Worm (Caenorhabditis elegans) whole organism, L4 larva: ENCODE results near the gene pdhb-1.
A peak's percentile ranks its signal among the peaks of the same experiment; 100 is the strongest.

ENCODE experiments used
- F10B5.3 ChIP-seq: sonication (generic microtip); optimal IDR thresholded peaks from 2 replicates; lab custom pipeline; 2016; ENCODE audit warnings: mild to moderate bottlenecking, missing genetic modification characterization, missing compliant biosample characterization
- F44E2.7 ChIP-seq: fragments of 200-800 bp; sonication (Bioruptor generic); IDR thresholded peaks from 2 replicates; pipeline ENCODE4 v2.1.2; 2022; ENCODE audit warnings: missing genetic modification characterization, missing compliant biosample characterization
- T20F7.1 ChIP-seq: fragments of 200-800 bp; sonication (Bioruptor generic); optimal IDR thresholded peaks from 2 replicates; lab custom pipeline; 2018; ENCODE audit warnings: mild to moderate bottlenecking, missing genetic modification characterization, missing compliant biosample characterization
- T26A8.4 ChIP-seq: fragments of 200-800 bp; sonication (Bioruptor generic); IDR thresholded peaks from 2 replicates; pipeline ENCODE4 v1.3.6; 2022; ENCODE audit warnings: missing genetic modification characterization, missing compliant biosample characterization
- Y105C5A.15 ChIP-seq: fragments of 200-800 bp; sonication (Bioruptor generic); IDR thresholded peaks from 2 replicates; pipeline ENCODE4 v1.3.6; 2022; ENCODE audit warnings: missing genetic modification characterization, missing compliant biosample characterization
- Y48G9A.11 ChIP-seq: fragments of 200-800 bp; sonication (Bioruptor generic); IDR thresholded peaks from 2 replicates; pipeline ENCODE4 v1.3.6; 2022; ENCODE audit warnings: missing genetic modification reagents, missing genetic modification characterization, missing compliant biosample characterization
- Y5F2A.4 ChIP-seq: fragments of 200-800 bp; sonication (Bioruptor generic); optimal IDR thresholded peaks from 2 replicates; lab custom pipeline; 2018; ENCODE audit warnings: mild to moderate bottlenecking, missing genetic modification characterization, missing compliant biosample characterization
- Y75B8A.6 ChIP-seq: fragments of 200-800 bp; sonication (Bioruptor generic); IDR thresholded peaks from 2 replicates; pipeline ENCODE4 v1.3.6; 2022; ENCODE audit warnings: missing genetic modification reagents, missing genetic modification characterization, missing compliant biosample characterization
- aha-1 ChIP-seq: fragments of 150-350 bp; peaks from one replicate; lab custom pipeline; 2014; ENCODE audit warnings: missing biosample characterization, missing genetic modification characterization
- attf-4 ChIP-seq: sonication (generic microtip); optimal IDR thresholded peaks from 3 replicates; lab custom pipeline; 2017; ENCODE audit warnings: missing biosample characterization, missing genetic modification characterization
- ceh-28 ChIP-seq: fragments of 150-350 bp; optimal IDR thresholded peaks from 2 replicates; lab custom pipeline; 2014; ENCODE audit warnings: missing biosample characterization, missing genetic modification reagents, missing genetic modification characterization
- ceh-32 ChIP-seq: sonication (generic microtip); optimal IDR thresholded peaks from 2 replicates; lab custom pipeline; 2016; ENCODE audit warnings: mild to moderate bottlenecking, missing genetic modification characterization, missing compliant biosample characterization; ENCODE audit not compliant: poor library complexity
- ceh-62 ChIP-seq: sonication (generic microtip); optimal IDR thresholded peaks from 2 replicates; lab custom pipeline; 2017; ENCODE audit warnings: missing biosample characterization, missing genetic modification characterization
- ceh-82 ChIP-seq: sonication (generic microtip); optimal IDR thresholded peaks from 2 replicates; lab custom pipeline; 2017; ENCODE audit warnings: missing biosample characterization, missing genetic modification characterization
- ces-1 ChIP-seq: fragments of 150-350 bp; sonication (generic microtip); optimal IDR thresholded peaks from 4 replicates; lab custom pipeline; 2014; ENCODE audit warnings: missing biosample characterization, missing genetic modification reagents, missing genetic modification characterization
- daf-12 ChIP-seq: fragments of 150-350 bp; optimal IDR thresholded peaks from 2 replicates; lab custom pipeline; 2014; ENCODE audit warnings: missing biosample characterization, missing genetic modification reagents, missing genetic modification characterization
- daf-19 ChIP-seq: fragments of 200-800 bp; sonication (Bioruptor generic); conservative IDR thresholded peaks from 2 replicates; pipeline ENCODE4 v1.3.6; 2022; ENCODE audit warnings: missing genetic modification characterization, missing compliant biosample characterization
- daf-8 ChIP-seq: fragments of 200-800 bp; sonication (Bioruptor generic); IDR thresholded peaks from 2 replicates; pipeline ENCODE4 v1.3.6; 2022; ENCODE audit warnings: missing genetic modification characterization, missing compliant biosample characterization
- dpl-1 ChIP-seq: fragments of 150-350 bp; optimal IDR thresholded peaks from 2 replicates; lab custom pipeline; 2014; ENCODE audit warnings: missing biosample characterization, missing genetic modification reagents, missing genetic modification characterization
- duxl-1 ChIP-seq: sonication (generic microtip); optimal IDR thresholded peaks from 2 replicates; lab custom pipeline; 2016; ENCODE audit warnings: mild to moderate bottlenecking, missing genetic modification characterization, moderate library complexity, missing compliant biosample characterization; ENCODE audit not compliant: poor library complexity
- fkh-10 ChIP-seq: fragments of 150-350 bp; optimal IDR thresholded peaks from 2 replicates; lab custom pipeline; 2014; ENCODE audit warnings: missing biosample characterization, missing genetic modification reagents, missing genetic modification characterization
- fos-1 ChIP-seq: fragments of 150-350 bp; optimal IDR thresholded peaks from 2 replicates; lab custom pipeline; 2014; ENCODE audit warnings: missing biosample characterization, missing genetic modification characterization
- hif-1 ChIP-seq, 2 experiments: sonication (generic microtip); optimal IDR thresholded peaks; 2 replicates each; lab custom pipeline; 2016 to 2017; ENCODE audit warnings: missing compliant biosample characterization in 2 of 2, missing genetic modification characterization in 2 of 2, missing genetic modification reagents in 2 of 2, missing genotype in 2 of 2, mild to moderate bottlenecking in 1 of 2
- hlh-30 ChIP-seq: sonication (generic microtip); optimal IDR thresholded peaks from 2 replicates; lab custom pipeline; 2017; ENCODE audit warnings: antibody characterized with exemption, mild to moderate bottlenecking, missing genetic modification characterization, missing compliant biosample characterization; ENCODE audit not compliant: insufficient read depth
- jun-1 ChIP-seq: fragments of 150-350 bp; optimal IDR thresholded peaks from 2 replicates; lab custom pipeline; 2014; ENCODE audit warnings: missing biosample characterization, missing genetic modification reagents, missing genetic modification characterization
- lin-1 ChIP-seq: fragments of 200-800 bp; sonication (Bioruptor generic); IDR thresholded peaks from 2 replicates; pipeline ENCODE4 v1.3.6; 2022; ENCODE audit warnings: missing genetic modification reagents, missing genetic modification characterization, missing compliant biosample characterization
- lin-15B ChIP-seq: fragments of 150-350 bp; sonication (generic microtip); optimal IDR thresholded peaks from 3 replicates; lab custom pipeline; 2014; ENCODE audit warnings: missing biosample characterization, missing genetic modification characterization
- lin-38 ChIP-seq: fragments of 200-800 bp; sonication (Bioruptor generic); IDR thresholded peaks from 2 replicates; pipeline ENCODE4 v1.3.6; 2022; ENCODE audit warnings: missing genetic modification reagents, missing genetic modification characterization, missing compliant biosample characterization
- lsy-2 ChIP-seq, 2 experiments: fragments of 150-350 bp in 1 of 2; sonication (generic microtip) in 1 of 2; optimal IDR thresholded peaks; 2 replicates each; lab custom pipeline; 2014 to 2017; ENCODE audit warnings: missing biosample characterization in 2 of 2, missing genetic modification characterization in 2 of 2
- mdl-1 ChIP-seq, 2 experiments: fragments of 150-350 bp in 1 of 2; sonication (generic microtip) in 1 of 2; optimal IDR thresholded peaks; 2 replicates each; lab custom pipeline; 2014 to 2017; ENCODE audit warnings: missing biosample characterization in 2 of 2, missing genetic modification characterization in 2 of 2
- mdt-29 ChIP-seq: fragments of 200-800 bp; sonication (Bioruptor generic); IDR thresholded peaks from 2 replicates; pipeline ENCODE4 v1.3.6; 2022; ENCODE audit warnings: missing genetic modification reagents, missing genetic modification characterization, missing compliant biosample characterization
- mep-1 ChIP-seq: fragments of 150-350 bp; sonication (generic microtip); optimal IDR thresholded peaks from 3 replicates; lab custom pipeline; 2014; ENCODE audit warnings: missing biosample characterization, missing genetic modification characterization
- mes-2 ChIP-seq: sonication (generic microtip); optimal IDR thresholded peaks from 2 replicates; lab custom pipeline; 2016; ENCODE audit warnings: missing genotype, mild to moderate bottlenecking, missing genetic modification characterization, missing compliant biosample characterization; ENCODE audit not compliant: poor library complexity, severe bottlenecking
- mxl-2 ChIP-seq: fragments of 200-800 bp; sonication (Bioruptor generic); conservative IDR thresholded peaks from 2 replicates; pipeline ENCODE4 v1.3.6; 2022; ENCODE audit warnings: missing genetic modification reagents, missing genetic modification characterization, missing compliant biosample characterization
- mxl-3 ChIP-seq: fragments of 200-800 bp; sonication (Bioruptor generic); optimal IDR thresholded peaks from 2 replicates; lab custom pipeline; 2018; ENCODE audit warnings: mild to moderate bottlenecking, missing genetic modification characterization, missing compliant biosample characterization
- nhr-10 ChIP-seq: fragments of 150-350 bp; optimal IDR thresholded peaks from 2 replicates; lab custom pipeline; 2014; ENCODE audit warnings: missing biosample characterization, missing genetic modification characterization
- nhr-102 ChIP-seq: sonication (generic microtip); optimal IDR thresholded peaks from 2 replicates; lab custom pipeline; 2016; ENCODE audit warnings: mild to moderate bottlenecking, missing genetic modification characterization, moderate library complexity, missing compliant biosample characterization
- nhr-11 ChIP-seq: fragments of 150-350 bp; optimal IDR thresholded peaks from 2 replicates; lab custom pipeline; 2014; ENCODE audit warnings: missing biosample characterization, missing genetic modification characterization
- nhr-25 ChIP-seq: sonication (generic microtip); optimal IDR thresholded peaks from 2 replicates; lab custom pipeline; 2017; ENCODE audit warnings: missing genetic modification characterization, mild to moderate bottlenecking, missing compliant biosample characterization, antibody characterized with exemption, moderate library complexity, borderline replicate concordance; ENCODE audit not compliant: insufficient read depth
- nhr-48 ChIP-seq: sonication (generic microtip); optimal IDR thresholded peaks from 2 replicates; lab custom pipeline; 2016; ENCODE audit warnings: mild to moderate bottlenecking, missing genetic modification characterization, missing compliant biosample characterization
- nhr-76 ChIP-seq: fragments of 150-350 bp; optimal IDR thresholded peaks from 2 replicates; lab custom pipeline; 2014; ENCODE audit warnings: missing biosample characterization, missing genetic modification characterization
- pqm-1 ChIP-seq: sonication (generic microtip); optimal IDR thresholded peaks from 2 replicates; lab custom pipeline; 2017; ENCODE audit warnings: missing biosample characterization, missing genetic modification characterization
- saeg-2 ChIP-seq: fragments of 200-800 bp; sonication (Bioruptor generic); IDR thresholded peaks from 2 replicates; pipeline ENCODE4 v1.3.6; 2022; ENCODE audit warnings: missing genetic modification reagents, missing genetic modification characterization, missing compliant biosample characterization
- sdz-12 ChIP-seq: fragments of 200-800 bp; sonication (Bioruptor generic); optimal IDR thresholded peaks from 2 replicates; lab custom pipeline; 2018; ENCODE audit warnings: mild to moderate bottlenecking, missing genetic modification characterization, missing compliant biosample characterization
- snpc-4 ChIP-seq: fragments of 150-350 bp; optimal IDR thresholded peaks from 2 replicates; lab custom pipeline; 2014; ENCODE audit warnings: missing biosample characterization, missing genetic modification characterization
- spr-3 ChIP-seq: fragments of 200-800 bp; sonication (Bioruptor generic); optimal IDR thresholded peaks from 2 replicates; lab custom pipeline; 2018; ENCODE audit warnings: mild to moderate bottlenecking, missing genetic modification characterization, missing compliant biosample characterization
- vab-7 ChIP-seq: fragments of 200-800 bp; sonication (Bioruptor generic); IDR thresholded peaks from 2 replicates; pipeline ENCODE4 v1.3.6; 2022; ENCODE audit warnings: missing genetic modification reagents, missing genetic modification characterization, missing compliant biosample characterization
- ztf-7 ChIP-seq: fragments of 150-350 bp; optimal IDR thresholded peaks from 2 replicates; lab custom pipeline; 2014; ENCODE audit warnings: missing biosample characterization, missing genetic modification characterization

pdhb-1 gene

ce11 chrIV:3383203-3383602 is 16.3 kb upstream of the pdhb-1 start:
- TF ChIP-seq duxl-1 (tag; lab: Kevin White, UChicago): no peak
- TF ChIP-seq vab-7 (GFP tag; lab: Robert Waterston, UW): no peak
- no peak for TF ChIP-seq nhr-25
- no peak for TF ChIP-seq daf-12
- no peak for TF ChIP-seq lin-1 (GFP tag; lab: Robert Waterston, UW)
- TF ChIP-seq ceh-32 (tag; lab: Kevin White, UChicago): no peak
- peak; percentile 54; the same call in 1 of the 2 replicates for TF ChIP-seq Y48G9A.11 (GFP tag; lab: Robert Waterston, UW)
- no peak for TF ChIP-seq ces-1 (GFP tag; lab: Kevin White, UChicago)
- TF ChIP-seq lin-15B (tag; lab: Kevin White, UChicago): no peak
- no peak for TF ChIP-seq mxl-2 (GFP tag; lab: Robert Waterston, UW)
- TF ChIP-seq aha-1 (tag; lab: Kevin White, UChicago): peak; percentile 59
- TF ChIP-seq sdz-12 (GFP tag; lab: Kevin White, UChicago): no peak
- no peak for TF ChIP-seq hlh-30
- TF ChIP-seq F44E2.7: no peak
- no peak for TF ChIP-seq mxl-3 (GFP tag; lab: Kevin White, UChicago)
- TF ChIP-seq T26A8.4 (GFP tag; lab: Robert Waterston, UW): no peak
- peak in 1 of 2 experiments; percentile 5 for TF ChIP-seq lsy-2 (tag; optimal IDR thresholded peaks at IDR 0.05; lab: Kevin White, UChicago)
- peak; percentile 63 for TF ChIP-seq T20F7.1 (GFP tag; lab: Kevin White, UChicago)
- no peak for TF ChIP-seq nhr-76 (tag; lab: Kevin White, UChicago)
- no peak for TF ChIP-seq fos-1 (tag; lab: Kevin White, UChicago)
- TF ChIP-seq mes-2 (tag; lab: Kevin White, UChicago): no peak
- TF ChIP-seq pqm-1: no peak

ce11 chrIV:3384047-3384446 is 15.4 kb upstream of the pdhb-1 start, which contains the start of gene B0546.4:
Gene B0546.4 (minus strand): TSS chrIV:3384147.
- TF ChIP-seq saeg-2 (GFP tag; lab: Robert Waterston, UW) (no peak), hif-1 (tag; optimal IDR thresholded peaks at IDR 0.05; lab: Kevin White, UChicago) (no peak), ztf-7 (tag; lab: Kevin White, UChicago) (no peak), nhr-102 (no peak)

- TF ChIP-seq ceh-32 (tag; lab: Kevin White, UChicago): no peak
- TF ChIP-seq lin-38 (GFP tag; lab: Robert Waterston, UW): peak; percentile 87
- peak; percentile 80 for TF ChIP-seq jun-1 (tag; lab: Kevin White, UChicago)
- TF ChIP-seq sdz-12 (GFP tag; lab: Kevin White, UChicago): no peak
- no peak for TF ChIP-seq attf-4 (tag; lab: Kevin White, UChicago)
- peak; percentile 91 for TF ChIP-seq nhr-11 (tag; lab: Kevin White, UChicago)
- peak; percentile 85 for TF ChIP-seq T20F7.1 (GFP tag; lab: Kevin White, UChicago)
- peak; percentile 82 to 92 for TF ChIP-seq mdl-1 (tag; optimal IDR thresholded peaks at IDR 0.05; lab: Kevin White, UChicago)
- no peak for TF ChIP-seq nhr-10 (tag; lab: Kevin White, UChicago)
- TF ChIP-seq F10B5.3 (tag; lab: Kevin White, UChicago): peak; percentile 49
- TF ChIP-seq Y75B8A.6 (GFP tag; lab: Robert Waterston, UW): no peak
- peak; percentile 39 for TF ChIP-seq spr-3 (GFP tag; lab: Kevin White, UChicago)
- no peak for TF ChIP-seq daf-19
- TF ChIP-seq fkh-10: peak; percentile 44
- no peak for TF ChIP-seq Y5F2A.4 (GFP tag; lab: Kevin White, UChicago)
- peak; percentile 50; the same call in 1 of the 2 replicates for TF ChIP-seq mdt-29 (GFP tag; lab: Robert Waterston, UW)
- TF ChIP-seq dpl-1 (GFP tag; lab: Kevin White, UChicago): peak; percentile 73
- TF ChIP-seq daf-8: no peak
- TF ChIP-seq snpc-4 (tag; lab: Kevin White, UChicago): no peak
- TF ChIP-seq hif-1 (tag; optimal IDR thresholded peaks at IDR 0.05; lab: Kevin White, UChicago): peak; percentile 54 to 86
- TF ChIP-seq ceh-62: no peak
- no peak for TF ChIP-seq F44E2.7
- peak; percentile 92 for TF ChIP-seq T26A8.4 (GFP tag; lab: Robert Waterston, UW)
- no peak for TF ChIP-seq daf-12
- TF ChIP-seq nhr-48 (tag; lab: Kevin White, UChicago): peak; percentile 63
- TF ChIP-seq ceh-82 (tag; lab: Kevin White, UChicago): no peak
- TF ChIP-seq ceh-28 (tag; lab: Kevin White, UChicago): peak; percentile 28
- peak; percentile 91 for TF ChIP-seq mep-1 (tag; lab: Kevin White, UChicago)
- no peak for TF ChIP-seq Y105C5A.15 (GFP tag; lab: Robert Waterston, UW)
These were observed 14.9 kb upstream of the pdhb-1 start for ce11 chrIV:3384593-3384992.
